Fruit fly (Drosophila melanogaster): Measurements from ENCODE around the gene CG12078.

The CG12078 gene

DNA sequence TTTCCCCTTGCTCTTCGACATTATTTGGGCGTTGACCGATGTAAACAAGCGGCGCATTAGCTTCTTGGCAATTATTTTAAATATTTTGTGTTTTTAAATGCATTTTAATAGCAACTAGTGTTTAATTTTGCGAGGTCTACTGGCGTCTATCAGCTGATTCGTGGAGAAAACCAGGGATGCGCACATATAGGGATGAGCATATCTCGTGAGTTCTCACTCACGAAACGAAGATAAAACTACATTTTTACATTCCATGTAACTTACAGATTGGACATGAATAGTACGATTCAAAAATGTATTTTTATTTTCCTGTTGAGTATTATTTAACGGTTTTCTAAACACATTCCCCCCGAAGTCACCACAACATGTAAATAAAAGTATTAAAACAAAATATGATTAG lies 46.6 kb downstream of the CG12078 start, which contains the start of gene CG14966:
Gene CG14966, minus strand, starts transcription at position 168 of the 400 bp plus-strand sequence.
- no peak for TF ChIP-seq EcR (GFP tag; optimal IDR thresholded peaks at IDR 0.05)
- TF ChIP-seq Dll (optimal IDR thresholded peaks at IDR 0.05) = no peak

DNA sequence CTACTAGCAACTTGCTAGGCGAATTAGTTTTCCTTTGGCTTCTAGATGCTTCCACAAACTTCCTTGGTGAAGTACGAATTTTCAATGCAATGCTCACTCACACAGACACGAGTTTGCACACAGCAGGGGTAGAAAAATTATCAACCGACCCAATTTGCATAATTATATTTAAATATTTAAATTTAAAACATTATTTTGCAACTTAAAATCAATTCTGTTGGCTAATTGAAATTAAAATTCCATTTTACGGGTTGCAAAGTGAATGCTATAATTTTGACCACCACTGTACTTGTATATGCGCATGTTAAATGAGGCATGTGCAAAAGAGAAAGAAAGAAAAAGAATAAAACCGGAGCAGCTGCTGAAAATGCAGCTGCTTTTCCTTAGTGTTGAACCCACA lies 50.0 kb downstream of the CG12078 start:
- TF ChIP-seq Dll (optimal IDR thresholded peaks at IDR 0.05) = no peak
- TF ChIP-seq psq (optimal IDR thresholded peaks at IDR 0.05) = no peak
- TF ChIP-seq EcR (GFP tag; optimal IDR thresholded peaks at IDR 0.05) = no peak
- no peak for TF ChIP-seq usp (GFP tag; optimal IDR thresholded peaks at IDR 0.05)
- no peak for TF ChIP-seq pan (optimal IDR thresholded peaks at IDR 0.05)
